Fruit fly (Drosophila melanogaster) whole organism, embryonic: ENCODE data around the gene CG46458.
A peak's percentile ranks its signal among the peaks of the same experiment; 100 is the strongest.

ENCODE experiments used
- Bgb ChIP-seq: fragments of 200-800 bp; sonication (Bioruptor generic); IDR thresholded peaks from 2 replicates; pipeline ENCODE4 v1.3.6; 2022; ENCODE audit warnings: missing biosample characterization, missing genetic modification characterization; ENCODE audit not compliant: partially characterized antibody
- Blimp-1 ChIP-seq: fragments of 200-800 bp; sonication (Bioruptor generic); optimal IDR thresholded peaks from 3 replicates; lab custom pipeline; 2018; ENCODE audit warnings: missing biosample characterization, missing genetic modification characterization, mild to moderate bottlenecking, moderate library complexity, missing genetic modification reagents
- Bteb2 ChIP-seq: fragments of 200-800 bp; sonication (Bioruptor generic); optimal IDR thresholded peaks from 2 replicates; lab custom pipeline; 2016; ENCODE audit warnings: missing biosample characterization, missing genetic modification characterization
- CG10366 ChIP-seq: fragments of 200-800 bp; sonication (Bioruptor generic); IDR thresholded peaks from 2 replicates; pipeline ENCODE4 v1.3.6; 2022; ENCODE audit warnings: missing biosample characterization, missing genetic modification characterization
- CG10543 ChIP-seq: fragments of 200-800 bp; sonication (Bioruptor generic); optimal IDR thresholded peaks from 3 replicates; lab custom pipeline; 2017; ENCODE audit warnings: missing biosample characterization, mild to moderate bottlenecking, missing genetic modification characterization, moderate library complexity
- CG10979 ChIP-seq: fragments of 200-800 bp; sonication (Bioruptor generic); optimal IDR thresholded peaks from 2 replicates; lab custom pipeline; 2018; ENCODE audit warnings: missing biosample characterization, mild to moderate bottlenecking, missing genetic modification characterization, moderate library complexity
- CG11504 ChIP-seq: fragments of 200-800 bp; sonication (Bioruptor generic); optimal IDR thresholded peaks from 3 replicates; lab custom pipeline; 2019; ENCODE audit warnings: missing biosample characterization, mild to moderate bottlenecking, missing genetic modification characterization, moderate library complexity
- CG11560 ChIP-seq: fragments of 200-800 bp; sonication (Bioruptor generic); IDR thresholded peaks from 3 replicates; pipeline ENCODE4 v1.3.6; 2022; ENCODE audit warnings: missing biosample characterization, missing genetic modification characterization
- CG15479 ChIP-seq: fragments of 200-800 bp; sonication (Bioruptor generic); optimal IDR thresholded peaks from 3 replicates; lab custom pipeline; 2019; ENCODE audit warnings: missing biosample characterization, mild to moderate bottlenecking, missing genetic modification characterization, moderate library complexity
- CG16779 ChIP-seq: fragments of 200-800 bp; sonication (Bioruptor generic); IDR thresholded peaks from 2 replicates; pipeline ENCODE4 v1.3.6; 2022; ENCODE audit warnings: missing biosample characterization, missing genetic modification characterization
- CG16815 ChIP-seq: fragments of 200-800 bp; sonication (Bioruptor generic); optimal IDR thresholded peaks from 3 replicates; lab custom pipeline; 2017; ENCODE audit warnings: missing biosample characterization, mild to moderate bottlenecking, missing genetic modification characterization
- CG17829 ChIP-seq: fragments of 200-800 bp; optimal IDR thresholded peaks from 2 replicates; lab custom pipeline; 2019; ENCODE audit warnings: missing biosample characterization, mild to moderate bottlenecking, missing genetic modification characterization, moderate library complexity
- CG17912 ChIP-seq: fragments of 200-800 bp; sonication (Bioruptor generic); optimal IDR thresholded peaks from 2 replicates; lab custom pipeline; 2018; ENCODE audit warnings: missing biosample characterization, mild to moderate bottlenecking, missing genetic modification characterization
- CG2199 ChIP-seq: fragments of 200-800 bp; sonication (Bioruptor generic); IDR thresholded peaks from 3 replicates; pipeline ENCODE4 v1.3.6; 2022; ENCODE audit warnings: missing biosample characterization, missing genetic modification characterization
- CG2875 ChIP-seq: fragments of 200-800 bp; sonication (Bioruptor generic); optimal IDR thresholded peaks from 2 replicates; lab custom pipeline; 2017; ENCODE audit warnings: missing biosample characterization, mild to moderate bottlenecking, missing genetic modification characterization, missing genetic modification reagents
- CG3726 ChIP-seq: fragments of 200-800 bp; sonication (Bioruptor generic); IDR thresholded peaks from 3 replicates; pipeline ENCODE4, ENCODE4 v1.3.6; 2022; ENCODE audit warnings: missing biosample characterization, missing genetic modification characterization
- CG4282 ChIP-seq: fragments of 200-800 bp; sonication (Bioruptor generic); optimal IDR thresholded peaks from 2 replicates; lab custom pipeline; 2016; ENCODE audit warnings: missing biosample characterization, missing genetic modification characterization
- CG7372 ChIP-seq: fragments of 200-800 bp; sonication (Bioruptor generic); IDR thresholded peaks from 2 replicates; pipeline ENCODE4 v1.3.6; 2022; ENCODE audit warnings: missing biosample characterization, missing genetic modification characterization
- CG7963 ChIP-seq: fragments of 200-800 bp; sonication (Bioruptor generic); IDR thresholded peaks from 3 replicates; pipeline ENCODE4 v1.3.6; 2022; ENCODE audit warnings: missing biosample characterization, missing genetic modification characterization; ENCODE audit not compliant: partially characterized antibody
- CG8089 ChIP-seq: fragments of 200-800 bp; sonication (Bioruptor generic); optimal IDR thresholded peaks from 3 replicates; lab custom pipeline; 2016; ENCODE audit warnings: missing biosample characterization, missing genetic modification characterization
- CG9437 ChIP-seq: fragments of 200-800 bp; sonication (Bioruptor generic); optimal IDR thresholded peaks from 2 replicates; lab custom pipeline; 2018; ENCODE audit warnings: missing biosample characterization, mild to moderate bottlenecking, missing genetic modification characterization
- E2f2 ChIP-seq: fragments of 200-800 bp; sonication (Bioruptor generic); IDR thresholded peaks from 2 replicates; pipeline ENCODE4 v1.3.6; 2022; ENCODE audit warnings: missing biosample characterization, missing genetic modification characterization
- Fer2 ChIP-seq: fragments of 200-800 bp; sonication (Bioruptor generic); optimal IDR thresholded peaks from 2 replicates; lab custom pipeline; 2018; ENCODE audit warnings: missing biosample characterization, mild to moderate bottlenecking, missing genetic modification characterization, moderate library complexity
- HLH4C ChIP-seq: fragments of 200-800 bp; sonication (Bioruptor generic); IDR thresholded peaks from 3 replicates; pipeline ENCODE4 v1.3.6; 2022; ENCODE audit warnings: missing biosample characterization, missing genetic modification characterization; ENCODE audit not compliant: partially characterized antibody
- Hmx ChIP-seq: fragments of 200-800 bp; sonication (Bioruptor generic); optimal IDR thresholded peaks from 2 replicates; lab custom pipeline; 2016; ENCODE audit warnings: missing biosample characterization, missing genetic modification characterization
- MBD-R2 ChIP-seq: fragments of 200-800 bp; sonication (Bioruptor generic); IDR thresholded peaks from 2 replicates; pipeline ENCODE4 v1.3.6; 2022; ENCODE audit warnings: missing biosample characterization, missing genetic modification characterization
- Meics ChIP-seq: fragments of 200-800 bp; sonication (Bioruptor generic); optimal IDR thresholded peaks from 2 replicates; lab custom pipeline; 2017; ENCODE audit warnings: missing biosample characterization, mild to moderate bottlenecking, missing genetic modification characterization
- Pdp1 ChIP-seq, 2 experiments: fragments of 200-800 bp; sonication (Bioruptor generic); optimal IDR thresholded peaks; 3 replicates each; lab custom pipeline; 2016; ENCODE audit warnings: missing biosample characterization in 2 of 2, missing genetic modification characterization in 2 of 2, mild to moderate bottlenecking in 1 of 2, moderate library complexity in 1 of 2
- Ptx1 ChIP-seq: fragments of 200-800 bp; sonication (Bioruptor generic); IDR thresholded peaks from 2 replicates; pipeline ENCODE4 v1.3.6; 2022; ENCODE audit warnings: missing biosample characterization, missing genetic modification characterization
- Tbp ChIP-seq: fragments of >200 bp; optimal IDR thresholded peaks from 2 replicates; lab custom pipeline; 2018; ENCODE audit warnings: missing biosample characterization, missing genetic modification characterization
- cad ChIP-seq: fragments of >200 bp; optimal IDR thresholded peaks from 2 replicates; lab custom pipeline; 2017; ENCODE audit warnings: missing biosample characterization, missing genetic modification characterization
- cas ChIP-seq: fragments of 200-800 bp; sonication (Bioruptor generic); IDR thresholded peaks from 2 replicates; pipeline ENCODE4 v1.3.6; 2022; ENCODE audit warnings: missing biosample characterization, missing genetic modification characterization
- chn ChIP-seq: fragments of 200-800 bp; sonication (Bioruptor generic); optimal IDR thresholded peaks from 2 replicates; lab custom pipeline; 2016; ENCODE audit warnings: missing biosample characterization, missing genetic modification characterization
- crc ChIP-seq: fragments of 200-800 bp; sonication (Bioruptor generic); optimal IDR thresholded peaks from 2 replicates; lab custom pipeline; 2016; ENCODE audit warnings: missing biosample characterization, missing genetic modification characterization
- dimm ChIP-seq: fragments of 200-800 bp; sonication (Bioruptor generic); IDR thresholded peaks from 2 replicates; pipeline ENCODE4 v1.3.6; 2022; ENCODE audit warnings: missing biosample characterization, missing genetic modification characterization
- insv ChIP-seq, 2 experiments: fragments of 200-800 bp; sonication (Bioruptor generic); optimal IDR thresholded peaks; 3 replicates each; lab custom pipeline; 2016 to 2018; ENCODE audit warnings: missing biosample characterization in 2 of 2, missing genetic modification characterization in 2 of 2
- kah ChIP-seq: fragments of 200-800 bp; sonication (Bioruptor generic); optimal IDR thresholded peaks from 2 replicates; lab custom pipeline; 2018; ENCODE audit warnings: missing biosample characterization, mild to moderate bottlenecking, missing genetic modification characterization
- lab ChIP-seq: fragments of 200-800 bp; sonication (Bioruptor generic); optimal IDR thresholded peaks from 3 replicates; lab custom pipeline; 2017; ENCODE audit warnings: missing biosample characterization, missing genetic modification characterization, mild to moderate bottlenecking, moderate library complexity, missing genetic modification reagents
- mam ChIP-seq: fragments of 200-800 bp; sonication (Bioruptor generic); optimal IDR thresholded peaks from 3 replicates; lab custom pipeline; 2016; ENCODE audit warnings: missing biosample characterization, missing genetic modification characterization
- oc ChIP-seq: fragments of 200-800 bp; sonication (Bioruptor generic); optimal IDR thresholded peaks from 2 replicates; lab custom pipeline; 2018; ENCODE audit warnings: missing biosample characterization, mild to moderate bottlenecking, missing genetic modification characterization, moderate library complexity
- p53 ChIP-seq: fragments of 200-800 bp; sonication (Bioruptor generic); optimal IDR thresholded peaks from 2 replicates; lab custom pipeline; 2016; ENCODE audit warnings: missing biosample characterization, missing genetic modification characterization
- peb ChIP-seq: fragments of 200-800 bp; sonication (Bioruptor generic); IDR thresholded peaks from 2 replicates; pipeline ENCODE4 v1.3.6; 2022; ENCODE audit warnings: missing biosample characterization, missing genetic modification characterization
- pnt ChIP-seq: fragments of 200-800 bp; sonication (Bioruptor generic); optimal IDR thresholded peaks from 3 replicates; lab custom pipeline; 2016; ENCODE audit warnings: missing biosample characterization, missing genetic modification characterization
- psq ChIP-seq: fragments of 200-800 bp; sonication (Bioruptor generic); optimal IDR thresholded peaks from 2 replicates; lab custom pipeline; 2017; ENCODE audit warnings: missing biosample characterization, missing genetic modification characterization
- repo ChIP-seq: fragments of 200-800 bp; sonication (Bioruptor generic); optimal IDR thresholded peaks from 2 replicates; lab custom pipeline; 2016; ENCODE audit warnings: missing biosample characterization, missing genetic modification characterization
- scrt ChIP-seq: fragments of 200-800 bp; sonication (Bioruptor generic); optimal IDR thresholded peaks from 2 replicates; lab custom pipeline; 2018; ENCODE audit warnings: missing biosample characterization, mild to moderate bottlenecking, missing genetic modification characterization, moderate library complexity
- shn ChIP-seq: fragments of 200-800 bp; sonication (Bioruptor generic); optimal IDR thresholded peaks from 3 replicates; lab custom pipeline; 2016; ENCODE audit warnings: missing biosample characterization, missing genetic modification characterization
- slou ChIP-seq: fragments of 200-800 bp; sonication (Bioruptor generic); optimal IDR thresholded peaks from 3 replicates; lab custom pipeline; 2016; ENCODE audit warnings: missing biosample characterization, missing genetic modification characterization
- ttk ChIP-seq: fragments of 200-800 bp; sonication (Bioruptor generic); IDR thresholded peaks from 2 replicates; pipeline ENCODE4 v2.1.2; 2022; ENCODE audit warnings: missing biosample characterization, missing genetic modification characterization
- usp ChIP-seq: fragments of >200 bp; optimal IDR thresholded peaks from 2 replicates; lab custom pipeline; 2017; ENCODE audit warnings: missing biosample characterization, missing genetic modification characterization
- zfh2 ChIP-seq: fragments of 200-800 bp; sonication (Bioruptor generic); optimal IDR thresholded peaks from 2 replicates; lab custom pipeline; 2016; ENCODE audit warnings: missing biosample characterization, missing genetic modification characterization

CG46458 gene

dm6 chr3R:6919974-6920373 is 38.2 kb downstream of the CG46458 start (continued):
- peak; percentile 31 for TF ChIP-seq scrt (GFP tag; lab: Kevin White, UChicago)
- TF ChIP-seq CG7372 (GFP tag; lab: Robert Waterston, UW), result peak; percentile 52; the same call in 1 of the 2 replicates
- TF ChIP-seq CG10366 (GFP tag; lab: Robert Waterston, UW), result peak; percentile 77
- TF ChIP-seq oc (tag; lab: Kevin White, UChicago), result peak; percentile 63
- peak; percentile 33 for TF ChIP-seq kah (GFP tag; lab: Kevin White, UChicago)
- no peak for TF ChIP-seq CG4282 (GFP tag; lab: Kevin White, UChicago)
- TF ChIP-seq cas (GFP tag; lab: Robert Waterston, UW), result no peak; the same call in 1 of the 2 replicates
- TF ChIP-seq CG11504, result peak; percentile 85
- TF ChIP-seq CG11560 (tag; lab: Robert Waterston, UW), result peak; percentile 52; the same call in 1 of the 3 replicates
- TF ChIP-seq CG16815 (GFP tag; lab: Kevin White, UChicago), result peak; percentile 37
- peak; percentile 7 for TF ChIP-seq shn (GFP tag; lab: Kevin White, UChicago)
- no peak for TF ChIP-seq Fer2 (tag; lab: Kevin White, UChicago)
- no peak for TF ChIP-seq psq
- TF ChIP-seq CG2875 (GFP tag; lab: Kevin White, UChicago), result peak; percentile 36
- TF ChIP-seq Ptx1, result peak; percentile 84
- TF ChIP-seq Tbp, result no peak
- TF ChIP-seq insv (GFP tag; optimal IDR thresholded peaks at IDR 0.05; lab: Kevin White, UChicago), result no peak
- peak; percentile 51 to 55 for TF ChIP-seq Pdp1 (GFP tag; optimal IDR thresholded peaks at IDR 0.05; lab: Kevin White, UChicago)
- TF ChIP-seq CG3726 (GFP tag; lab: Robert Waterston, UW), result peak; percentile 65; the same call in 1 of the 3 replicates
- TF ChIP-seq crc (GFP tag; lab: Kevin White, UChicago), result no peak
- TF ChIP-seq mam, result peak; percentile 30
- TF ChIP-seq cad (GFP tag; lab: Kevin White, UChicago), result no peak
- peak; percentile 66 for TF ChIP-seq CG17829 (tag; lab: Kevin White, UChicago)
- TF ChIP-seq CG8089, result peak; percentile 42
- TF ChIP-seq ttk (GFP tag; lab: Robert Waterston, UW), result peak; percentile 81
- TF ChIP-seq Blimp-1, result peak; percentile 68
- peak; percentile 26 for TF ChIP-seq repo (GFP tag; lab: Kevin White, UChicago)
- TF ChIP-seq usp, result no peak
- TF ChIP-seq CG17912 (GFP tag; lab: Kevin White, UChicago), result no peak
- TF ChIP-seq Meics (GFP tag; lab: Kevin White, UChicago), result peak; percentile 57
- no peak for TF ChIP-seq CG16779 (GFP tag; lab: Robert Waterston, UW)
- peak; percentile 64 for TF ChIP-seq lab
- peak; percentile 74 for TF ChIP-seq CG10979 (tag; lab: Kevin White, UChicago)
- TF ChIP-seq E2f2 (GFP tag; lab: Robert Waterston, UW), result peak; percentile 49; the same call in 1 of the 2 replicates
- no peak for TF ChIP-seq zfh2 (GFP tag; lab: Kevin White, UChicago)
- TF ChIP-seq p53 (GFP tag; lab: Kevin White, UChicago), result no peak
- peak; percentile 50 for TF ChIP-seq pnt
- TF ChIP-seq chn (GFP tag; lab: Kevin White, UChicago), result peak; percentile 46
- TF ChIP-seq slou, result no peak
- TF ChIP-seq CG10543, result peak; percentile 20
- TF ChIP-seq Bgb (GFP tag; lab: Robert Waterston, UW), result no peak
- TF ChIP-seq CG9437 (GFP tag; lab: Kevin White, UChicago), result no peak
- TF ChIP-seq CG15479 (GFP tag; lab: Kevin White, UChicago), result no peak
- no peak for TF ChIP-seq HLH4C (GFP tag; lab: Robert Waterston, UW)
- TF ChIP-seq CG7963 (GFP tag; lab: Robert Waterston, UW), result no peak
- TF ChIP-seq Bteb2, result peak; percentile 45
- no peak for TF ChIP-seq Hmx (GFP tag; lab: Kevin White, UChicago)
- peak; percentile 64; the same call in 1 of the 2 replicates for TF ChIP-seq peb (GFP tag; lab: Robert Waterston, UW)
- 0 out of 3 replicates have a peak, but pooled peaks have one; percentile 7 for TF ChIP-seq CG2199 (GFP tag; lab: Robert Waterston, UW)
- TF ChIP-seq MBD-R2 (GFP tag; lab: Robert Waterston, UW), result no peak
- TF ChIP-seq dimm, result peak; percentile 57; the same call in 1 of the 2 replicates
